Fruit fly (Drosophila melanogaster): Measurements from ENCODE around the gene atk.
"Not testable (repeated sequence)": the region's sequence is repeated elsewhere in the genome, so short reads cannot be mapped to it uniquely, and the experiment has no call there.

DNA sequence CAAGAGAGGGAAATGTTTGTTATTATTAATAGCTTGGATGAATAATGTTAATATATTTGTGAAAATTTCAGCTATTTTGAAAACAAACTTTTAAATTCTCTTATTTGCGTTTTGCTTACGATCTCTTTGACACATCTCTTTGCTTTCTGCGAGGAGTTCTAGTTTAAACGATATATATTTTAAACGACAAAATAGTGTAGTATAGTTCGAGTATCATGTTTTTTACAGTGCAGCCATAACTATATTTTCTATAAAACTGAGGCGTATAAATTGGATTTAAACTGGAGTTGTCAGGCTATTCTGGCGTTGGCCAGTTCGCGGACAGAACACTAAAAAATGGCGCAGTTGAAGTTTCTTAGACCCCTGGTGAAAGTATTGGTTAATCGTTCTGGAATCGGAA lies 34.9 kb upstream of the atk start, which contains the start of gene CG18281:
- TF ChIP-seq psq (optimal IDR thresholded peaks at IDR 0.05); pan (optimal IDR thresholded peaks at IDR 0.05); usp (GFP tag; optimal IDR thresholded peaks at IDR 0.05); CG8478 (optimal IDR thresholded peaks at IDR 0.05): not testable (repeated sequence)
